Worm (Caenorhabditis elegans) whole organism, L3 larva: ENCODE measurements around the gene C34C12.6.

Experiments used
- aly-2 ChIP-seq: fragments of 150-350 bp; optimal IDR thresholded peaks from 2 replicates; lab custom pipeline; 2014; ENCODE audit warnings: missing biosample characterization, missing genetic modification characterization
- ama-1 ChIP-seq: fragments of 150-350 bp; optimal IDR thresholded peaks from 2 replicates; lab custom pipeline; 2018
- nhr-11 ChIP-seq: fragments of 150-350 bp; optimal IDR thresholded peaks from 2 replicates; lab custom pipeline; 2014; ENCODE audit warnings: missing biosample characterization, missing genetic modification characterization
- nhr-23 ChIP-seq: fragments of 150-350 bp; optimal IDR thresholded peaks from 2 replicates; lab custom pipeline; 2014; ENCODE audit warnings: missing biosample characterization, missing genetic modification reagents, missing genetic modification characterization
- nhr-76 ChIP-seq: fragments of 150-350 bp; sonication (generic microtip); optimal IDR thresholded peaks from 5 replicates; lab custom pipeline; 2014; ENCODE audit warnings: missing biosample characterization, missing genetic modification characterization
- snpc-4 ChIP-seq: fragments of 150-350 bp; optimal IDR thresholded peaks from 2 replicates; lab custom pipeline; 2014; ENCODE audit warnings: missing biosample characterization, missing genetic modification characterization
- zag-1 ChIP-seq: fragments of 150-350 bp; optimal IDR thresholded peaks from 2 replicates; lab custom pipeline; 2014; ENCODE audit warnings: missing biosample characterization, missing genetic modification characterization

ce11 chrIII:3529744-3530208, 47.4 kb downstream of the C34C12.6 start, which contains the start of gene pitp-1:
- TF ChIP-seq aly-2 (tag; lab: Kevin White, UChicago) (no peak), nhr-11 (no peak), nhr-76 (tag; lab: Kevin White, UChicago) (no peak), ama-1 (lab: Kevin White, UChicago) (no peak), zag-1 (no peak), snpc-4 (no peak), nhr-23 (no peak)
